Fruit fly (Drosophila melanogaster): Measurements from ENCODE around the gene Obp83g.

- TF ChIP-seq pan (optimal IDR thresholded peaks at IDR 0.05): no peak
- no peak for TF ChIP-seq dsf (GFP tag; optimal IDR thresholded peaks at IDR 0.05; ENCODE audit: borderline replicate concordance)
- no peak for TF ChIP-seq psq (GFP tag; optimal IDR thresholded peaks at IDR 0.05)
- no peak for TF ChIP-seq h (GFP tag; optimal IDR thresholded peaks at IDR 0.05)
- no peak for TF ChIP-seq Myc (optimal IDR thresholded peaks at IDR 0.05)
- no peak for TF ChIP-seq foxo (GFP tag; optimal IDR thresholded peaks at IDR 0.05)
- no peak for TF ChIP-seq Hr78 (GFP tag; optimal IDR thresholded peaks at IDR 0.05)
- no peak for TF ChIP-seq Hnf4 (GFP tag; optimal IDR thresholded peaks at IDR 0.05)
- no peak for TF ChIP-seq HLH106 (tag; optimal IDR thresholded peaks at IDR 0.05)
Measured at dm6 chr3R:6107792-6108191, 4.3 kb downstream of the Obp83g start, which contains the start of gene Obp83cd.
